Worm (Caenorhabditis elegans): ENCODE measurements around the gene ZK813.5.

DNA sequence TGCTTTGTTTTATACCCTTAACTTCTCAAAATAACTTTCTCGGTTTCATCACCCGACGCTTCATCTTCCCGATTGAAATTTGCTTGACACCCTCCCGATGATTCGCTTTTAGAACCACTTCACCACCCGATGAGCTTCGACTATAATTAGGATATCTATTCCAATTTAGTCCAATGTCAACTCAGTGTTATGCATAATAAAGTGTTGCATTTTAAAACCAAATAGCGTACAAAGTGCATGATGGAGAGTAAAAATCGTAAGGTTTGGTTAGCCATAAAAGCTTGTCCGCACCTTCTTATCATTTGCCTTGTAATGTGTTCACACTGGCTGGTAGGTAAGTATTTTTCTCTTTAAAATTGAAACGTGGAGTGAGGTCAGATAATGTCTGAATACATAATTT lies 47.9 kb upstream of the ZK813.5 start, which contains the start of gene C12D12.1:
- TF ChIP-seq ceh-36 (tag; optimal IDR thresholded peaks at IDR 0.05) = no peak
- TF ChIP-seq pes-1 (GFP tag; IDR thresholded peaks at IDR 0.05) = no peak
- TF ChIP-seq ama-1 (optimal IDR thresholded peaks at IDR 0.05) = no peak
- no peak for TF ChIP-seq ets-7 (tag; optimal IDR thresholded peaks at IDR 0.05)
- no peak for TF ChIP-seq hnd-1 (tag; optimal IDR thresholded peaks at IDR 0.05)
- no peak for TF ChIP-seq tra-4 (tag; optimal IDR thresholded peaks at IDR 0.05)
- TF ChIP-seq B0310.2 (tag; optimal IDR thresholded peaks at IDR 0.05) = no peak

Measured in whole organism, early embryonic.